ENCODE assay signal across 5 fruit fly cellular contexts in genomic region chr3R:5054747-5055146, dm6.
TF ChIP-seq lines count a peak whose summit lies in the region.

No protein-coding gene starts in this region.

- TF ChIP-seq CTCF in whole organism, embryonic (GFP tag; optimal IDR thresholded peaks at IDR 0.05; lab: Kevin White, UChicago) = no peak

TF ChIP-seq in whole organism, adult, 20 proteins besides CTCF, POLR2A, EP300 and RAD21:
- TF ChIP-seq Mnt (GFP tag; optimal IDR thresholded peaks at IDR 0.05; lab: Kevin White, UChicago) = no peak
- peak; percentile 51 for TF ChIP-seq tj (GFP tag; optimal IDR thresholded peaks at IDR 0.05; lab: Kevin White, UChicago)

TF ChIP-seq in whole organism, embryonic, 481 proteins besides CTCF, POLR2A, EP300 and RAD21 (continues in another document):
- TF ChIP-seq sens (GFP tag; lab: Kevin White, UChicago) (no peak), gcm (GFP tag; optimal IDR thresholded peaks at IDR 0.05; lab: Kevin White, UChicago) (no peak), CG14965 (GFP tag; optimal IDR thresholded peaks at IDR 0.05; lab: Kevin White, UChicago; ENCODE audit: borderline replicate concordance) (no peak), YL-1 (GFP tag; optimal IDR thresholded peaks at IDR 0.05; lab: Kevin White, UChicago) (no peak), CG18476 (GFP tag; optimal IDR thresholded peaks at IDR 0.05; lab: Kevin White, UChicago) (no peak), HHEX (GFP tag; optimal IDR thresholded peaks at IDR 0.05; lab: Kevin White, UChicago) (no peak), dimm (GFP tag; IDR thresholded peaks at IDR 0.05; lab: Robert Waterston, UW) (no peak), gem (tag; optimal IDR thresholded peaks at IDR 0.05; lab: Kevin White, UChicago) (no peak), fru (optimal IDR thresholded peaks at IDR 0.05; lab: Kevin White, UChicago) (no peak), CG2889 (GFP tag; IDR thresholded peaks at IDR 0.05; lab: Robert Waterston, UW) (no peak), Fer1 (GFP tag; optimal IDR thresholded peaks at IDR 0.05; lab: Kevin White, UChicago) (no peak), Doc2 (GFP tag; IDR thresholded peaks at IDR 0.05; lab: Robert Waterston, UW) (no peak), twi (tag; optimal IDR thresholded peaks at IDR 0.05; lab: Kevin White, UChicago) (no peak), Hmx (GFP tag; optimal IDR thresholded peaks at IDR 0.05; lab: Kevin White, UChicago) (no peak), CG3281 (GFP tag; optimal IDR thresholded peaks at IDR 0.05; lab: Kevin White, UChicago) (no peak), da (GFP tag; optimal IDR thresholded peaks at IDR 0.05; lab: Kevin White, UChicago) (no peak), ftz-f1 (GFP tag; optimal IDR thresholded peaks at IDR 0.05; lab: Kevin White, UChicago) (peak; percentile 72), maf-S (GFP tag; optimal IDR thresholded peaks at IDR 0.05; lab: Kevin White, UChicago) (no peak), sr (GFP tag; IDR thresholded peaks at IDR 0.05; lab: Robert Waterston, UW) (peak; percentile 73; the same call in 2 of the 3 replicates), Ssrp (tag; optimal IDR thresholded peaks at IDR 0.05; lab: Kevin White, UChicago) (no peak), CG34422 (GFP tag; IDR thresholded peaks at IDR 0.05; lab: Robert Waterston, UW) (no peak), bigmax (GFP tag; optimal IDR thresholded peaks at IDR 0.05; lab: Kevin White, UChicago) (no peak), Mes4 (GFP tag; optimal IDR thresholded peaks at IDR 0.05; lab: Kevin White, UChicago) (no peak), Chrac-16 (GFP tag; optimal IDR thresholded peaks at IDR 0.05; lab: Kevin White, UChicago) (no peak)

TF ChIP-seq in whole organism, prepupa, 60 proteins besides CTCF, POLR2A, EP300 and RAD21:
- TF ChIP-seq CG6163 (GFP tag; IDR thresholded peaks at IDR 0.05; lab: Robert Waterston, UW) (peak; percentile 24; the same call in 1 of the 3 replicates), pdm3 (GFP tag; optimal IDR thresholded peaks at IDR 0.05; lab: Kevin White, UChicago) (no peak), ss (GFP tag; optimal IDR thresholded peaks at IDR 0.05; lab: Kevin White, UChicago) (peak in 1 of 2 experiments; percentile 22)

TF ChIP-seq in whole organism, pupa, 21 proteins besides CTCF, POLR2A, EP300 and RAD21:
- no peak for TF ChIP-seq CG14655 (GFP tag; optimal IDR thresholded peaks at IDR 0.05; lab: Kevin White, UChicago)
- TF ChIP-seq fd96Ca (GFP tag; IDR thresholded peaks at IDR 0.05; lab: Robert Waterston, UW) = no peak
- no peak for TF ChIP-seq rn (GFP tag; IDR thresholded peaks at IDR 0.05; lab: Robert Waterston, UW)
- peak; percentile 38; the same call in 1 of the 2 replicates for TF ChIP-seq CG32121 (GFP tag; IDR thresholded peaks at IDR 0.05; lab: Robert Waterston, UW)

TF ChIP-seq in whole organism, wandering third instar larva, 38 proteins besides CTCF, POLR2A, EP300 and RAD21:
- TF ChIP-seq Rel (GFP tag; optimal IDR thresholded peaks at IDR 0.05; lab: Kevin White, UChicago) (no peak), Rel (tag; optimal IDR thresholded peaks at IDR 0.05; lab: Kevin White, UChicago) (peak; percentile 36), CrebA (GFP tag; optimal IDR thresholded peaks at IDR 0.05; lab: Kevin White, UChicago; ENCODE audit: borderline replicate concordance) (no peak)
